Worm (Caenorhabditis elegans) whole organism, L2 larva: ENCODE measurements around the gene mdt-29.

ENCODE experiments used
- F13H6.1 ChIP-seq: sonication (generic microtip); optimal IDR thresholded peaks from 2 replicates; lab custom pipeline; 2016; ENCODE audit warnings: missing genetic modification characterization, missing compliant biosample characterization
- lsy-2 ChIP-seq, 2 experiments: fragments of 150-350 bp in 1 of 2; sonication (generic microtip) in 1 of 2; optimal IDR thresholded peaks; 2 replicates each; lab custom pipeline; 2014 to 2017; ENCODE audit warnings: missing biosample characterization in 2 of 2, missing genetic modification characterization in 2 of 2
- nhr-12 ChIP-seq: fragments of 150-350 bp; optimal IDR thresholded peaks from 2 replicates; lab custom pipeline; 2014; ENCODE audit warnings: missing biosample characterization, missing genetic modification characterization
- nhr-6 ChIP-seq: fragments of 150-350 bp; optimal IDR thresholded peaks from 2 replicates; lab custom pipeline; 2014; ENCODE audit warnings: missing biosample characterization, missing genetic modification characterization
- unc-55 ChIP-seq: fragments of 150-350 bp; sonication (generic microtip); optimal IDR thresholded peaks from 3 replicates; lab custom pipeline; 2014; ENCODE audit warnings: missing biosample characterization, missing genetic modification reagents, missing genetic modification characterization
- unc-62 ChIP-seq: fragments of 150-350 bp; optimal IDR thresholded peaks from 2 replicates; lab custom pipeline; 2014; ENCODE audit warnings: missing biosample characterization, missing genetic modification reagents, missing genetic modification characterization

- TF ChIP-seq F13H6.1 (tag; lab: Kevin White, UChicago) (no peak), unc-55 (GFP tag; lab: Kevin White, UChicago) (no peak), lsy-2 (tag; optimal IDR thresholded peaks at IDR 0.05; lab: Kevin White, UChicago) (no peak), nhr-6 (no peak), nhr-12 (no peak), unc-62 (no peak)
These were observed 40.3 kb upstream of the mdt-29 start for ce11 chrIII:13732665-13733064.
